Worm (Caenorhabditis elegans): ENCODE results near the gene ucr-2.3.

ucr-2.3 gene

ce11 chrIII:852296-852695 lies 27.4 kb upstream of the ucr-2.3 start, which contains the start of gene moma-1:
Gene moma-1 (minus strand): TSS chrIII:852396.
- TF ChIP-seq tra-4 (tag; optimal IDR thresholded peaks at IDR 0.05) (no peak), tbx-37 (GFP tag; conservative IDR thresholded peaks at IDR 0.05) (no peak), aly-1 (tag; optimal IDR thresholded peaks at IDR 0.05) (no peak), scrt-1 (GFP tag; IDR thresholded peaks at IDR 0.05) (no peak), ets-7 (tag; optimal IDR thresholded peaks at IDR 0.05) (no peak), pes-1 (GFP tag; IDR thresholded peaks at IDR 0.05) (no peak), sea-1 (GFP tag; conservative IDR thresholded peaks at IDR 0.05) (no peak), flt-1 (GFP tag; IDR thresholded peaks at IDR 0.05) (no peak)

DNA sequence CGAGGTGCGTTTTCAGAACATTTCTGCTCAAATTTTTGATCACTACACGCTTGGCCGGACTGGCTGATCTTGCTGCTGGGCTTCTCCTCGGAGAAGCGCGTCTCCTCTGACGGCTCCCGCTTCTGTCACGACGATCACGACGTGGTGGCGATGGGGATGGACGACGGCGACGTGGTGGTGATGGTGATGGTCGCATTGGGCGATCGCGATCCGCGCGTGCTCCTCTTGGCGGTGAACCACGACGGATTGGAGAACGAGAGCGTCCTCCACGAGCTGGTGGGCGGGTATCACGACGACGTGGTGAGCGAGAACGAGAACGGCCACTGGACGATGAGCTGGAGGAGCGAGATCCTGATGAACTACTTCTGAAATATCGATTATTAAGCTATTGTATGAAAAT lies 26.2 kb upstream of the ucr-2.3 start:
- no peak for TF ChIP-seq ceh-13 (GFP tag; optimal IDR thresholded peaks at IDR 0.05)
- TF ChIP-seq hmbx-1 (tag; optimal IDR thresholded peaks at IDR 0.05), result no peak
- no peak for TF ChIP-seq tbx-37 (GFP tag; conservative IDR thresholded peaks at IDR 0.05)
- TF ChIP-seq ama-1 (optimal IDR thresholded peaks at IDR 0.05), result no peak
- no peak for TF ChIP-seq tbx-11 (GFP tag; IDR thresholded peaks at IDR 0.05)
- no peak for TF ChIP-seq tra-4 (tag; optimal IDR thresholded peaks at IDR 0.05)
- no peak for TF ChIP-seq scrt-1 (GFP tag; IDR thresholded peaks at IDR 0.05)
- TF ChIP-seq hmg-4 (GFP tag; optimal IDR thresholded peaks at IDR 0.05), result no peak
- no peak for TF ChIP-seq aly-1 (tag; optimal IDR thresholded peaks at IDR 0.05)
- no peak for TF ChIP-seq F13C5.2 (tag; optimal IDR thresholded peaks at IDR 0.05)
- no peak for TF ChIP-seq ets-7 (tag; optimal IDR thresholded peaks at IDR 0.05)
- TF ChIP-seq hnd-1 (tag; optimal IDR thresholded peaks at IDR 0.05), result no peak
- no peak for TF ChIP-seq B0310.2 (tag; optimal IDR thresholded peaks at IDR 0.05)
- TF ChIP-seq sea-1 (GFP tag; conservative IDR thresholded peaks at IDR 0.05), result no peak

DNA sequence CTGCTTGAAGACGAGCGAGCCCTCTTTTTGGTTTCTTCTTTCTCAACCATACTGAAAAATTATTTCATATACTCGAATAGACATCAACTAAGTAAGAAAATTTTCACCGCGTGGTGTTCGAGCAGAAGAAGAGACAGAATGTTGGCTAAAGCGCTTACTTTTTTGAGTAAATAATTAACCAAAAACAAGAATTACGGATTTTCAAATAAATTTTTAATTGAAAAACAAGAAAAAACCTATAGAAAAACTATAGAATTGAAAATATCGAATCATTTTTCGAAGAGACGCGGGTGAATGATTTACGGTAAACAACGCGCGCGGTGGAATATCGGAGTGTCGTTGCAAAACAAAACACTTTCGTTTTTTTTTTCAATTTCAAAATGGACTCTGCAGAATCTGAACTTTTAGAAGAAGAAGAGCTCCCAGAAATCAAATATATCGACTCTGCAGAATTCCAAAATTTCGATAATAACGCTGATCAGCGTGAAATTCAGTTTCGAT lies 25.8 kb upstream of the ucr-2.3 start, which contains the start of the genes rnp-5 and tag-51:
TSS of gene rnp-5 (minus strand) at position 51 of the 501 bp plus-strand sequence.
TSS of gene tag-51 (plus strand) at position 363 of the 501 bp plus-strand sequence.
- TF ChIP-seq aly-1 (tag; optimal IDR thresholded peaks at IDR 0.05) (no peak), tbx-37 (GFP tag; conservative IDR thresholded peaks at IDR 0.05) (no peak), sea-1 (GFP tag; conservative IDR thresholded peaks at IDR 0.05) (no peak), hmbx-1 (tag; optimal IDR thresholded peaks at IDR 0.05) (no peak), ama-1 (optimal IDR thresholded peaks at IDR 0.05) (no peak), B0310.2 (tag; optimal IDR thresholded peaks at IDR 0.05) (no peak), ceh-13 (GFP tag; optimal IDR thresholded peaks at IDR 0.05) (no peak), hnd-1 (tag; optimal IDR thresholded peaks at IDR 0.05) (no peak), ceh-36 (tag; optimal IDR thresholded peaks at IDR 0.05) (no peak), pes-1 (GFP tag; IDR thresholded peaks at IDR 0.05) (no peak), tra-4 (tag; optimal IDR thresholded peaks at IDR 0.05) (no peak), scrt-1 (GFP tag; IDR thresholded peaks at IDR 0.05) (no peak), hmg-4 (GFP tag; optimal IDR thresholded peaks at IDR 0.05) (no peak), ets-7 (tag; optimal IDR thresholded peaks at IDR 0.05) (no peak), tbx-11 (GFP tag; IDR thresholded peaks at IDR 0.05) (no peak), flt-1 (GFP tag; IDR thresholded peaks at IDR 0.05) (no peak), F13C5.2 (tag; optimal IDR thresholded peaks at IDR 0.05) (no peak)

DNA sequence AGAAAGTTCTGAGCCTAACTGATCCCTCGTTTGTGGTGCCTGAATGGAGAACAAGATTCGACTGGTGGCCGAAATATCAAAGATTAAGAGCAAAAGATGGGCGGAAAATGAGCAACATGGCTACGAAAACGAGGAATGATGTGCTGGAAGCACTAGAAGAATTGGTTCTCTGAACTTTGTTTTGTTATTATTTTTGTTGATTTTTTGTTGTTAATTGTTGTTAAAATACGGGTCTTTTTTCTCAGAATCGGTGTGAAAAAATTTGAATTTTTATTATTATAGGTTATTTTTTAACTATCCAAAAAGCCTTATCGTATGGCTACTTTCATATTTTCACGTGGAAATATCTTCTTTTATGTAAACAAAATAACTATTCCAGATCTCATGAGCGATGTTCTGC lies 23.4 kb upstream of the ucr-2.3 start, which contains the start of gene K02F3.12:
TSS of gene K02F3.12 (plus strand) at position 301 of the 400 bp plus-strand sequence.
- TF ChIP-seq hmbx-1 (tag; optimal IDR thresholded peaks at IDR 0.05) (no peak), B0310.2 (tag; optimal IDR thresholded peaks at IDR 0.05) (no peak), hmg-4 (GFP tag; optimal IDR thresholded peaks at IDR 0.05) (no peak), hnd-1 (tag; optimal IDR thresholded peaks at IDR 0.05) (no peak), ets-7 (tag; optimal IDR thresholded peaks at IDR 0.05) (no peak), tra-4 (tag; optimal IDR thresholded peaks at IDR 0.05) (no peak), tbx-11 (GFP tag; IDR thresholded peaks at IDR 0.05) (no peak), sea-1 (GFP tag; conservative IDR thresholded peaks at IDR 0.05) (no peak), scrt-1 (GFP tag; IDR thresholded peaks at IDR 0.05) (no peak), pes-1 (GFP tag; IDR thresholded peaks at IDR 0.05) (no peak), aly-1 (tag; optimal IDR thresholded peaks at IDR 0.05) (no peak), ceh-13 (GFP tag; optimal IDR thresholded peaks at IDR 0.05) (no peak), ama-1 (optimal IDR thresholded peaks at IDR 0.05) (no peak), flt-1 (GFP tag; IDR thresholded peaks at IDR 0.05) (no peak), ceh-36 (tag; optimal IDR thresholded peaks at IDR 0.05) (no peak), tbx-37 (GFP tag; conservative IDR thresholded peaks at IDR 0.05) (no peak), F13C5.2 (tag; optimal IDR thresholded peaks at IDR 0.05) (no peak)

DNA sequence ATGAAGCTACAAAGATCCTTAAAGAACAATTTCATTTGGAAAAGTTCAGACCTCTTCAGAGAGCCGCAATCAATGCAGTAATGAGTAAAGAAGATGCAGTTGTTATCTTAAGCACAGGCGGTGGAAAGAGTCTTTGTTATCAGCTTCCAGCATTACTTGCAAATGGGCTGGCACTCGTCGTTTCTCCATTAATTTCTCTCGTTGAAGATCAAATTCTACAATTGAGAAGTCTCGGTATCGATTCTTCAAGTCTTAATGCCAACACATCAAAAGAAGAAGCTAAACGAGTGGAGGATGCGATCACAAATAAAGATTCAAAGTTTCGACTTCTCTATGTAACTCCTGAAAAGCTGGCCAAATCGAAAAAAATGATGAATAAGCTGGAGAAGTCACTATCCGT lies 22.8 kb upstream of the ucr-2.3 start:
- TF ChIP-seq sea-1 (GFP tag; conservative IDR thresholded peaks at IDR 0.05) (no peak), pes-1 (GFP tag; IDR thresholded peaks at IDR 0.05) (no peak), scrt-1 (GFP tag; IDR thresholded peaks at IDR 0.05) (no peak), hmbx-1 (tag; optimal IDR thresholded peaks at IDR 0.05) (no peak), tra-4 (tag; optimal IDR thresholded peaks at IDR 0.05) (no peak), tbx-11 (GFP tag; IDR thresholded peaks at IDR 0.05) (no peak), flt-1 (GFP tag; IDR thresholded peaks at IDR 0.05) (no peak), F13C5.2 (tag; optimal IDR thresholded peaks at IDR 0.05) (no peak)

ce11 chrIII:859898-860297 lies 19.8 kb upstream of the ucr-2.3 start, which contains the start of gene exos-4.2:
Gene exos-4.2 (plus strand): TSS chrIII:860198.
- TF ChIP-seq tra-4 (tag; optimal IDR thresholded peaks at IDR 0.05), result no peak
- TF ChIP-seq hnd-1 (tag; optimal IDR thresholded peaks at IDR 0.05), result no peak
- no peak for TF ChIP-seq sea-1 (GFP tag; conservative IDR thresholded peaks at IDR 0.05)
- no peak for TF ChIP-seq ceh-13 (GFP tag; optimal IDR thresholded peaks at IDR 0.05)
- TF ChIP-seq hmbx-1 (tag; optimal IDR thresholded peaks at IDR 0.05), result no peak
- no peak for TF ChIP-seq B0310.2 (tag; optimal IDR thresholded peaks at IDR 0.05)
- no peak for TF ChIP-seq aly-1 (tag; optimal IDR thresholded peaks at IDR 0.05)
- TF ChIP-seq scrt-1 (GFP tag; IDR thresholded peaks at IDR 0.05), result no peak
- no peak for TF ChIP-seq tbx-37 (GFP tag; conservative IDR thresholded peaks at IDR 0.05)
- no peak for TF ChIP-seq ama-1 (optimal IDR thresholded peaks at IDR 0.05)
- no peak for TF ChIP-seq ceh-36 (tag; optimal IDR thresholded peaks at IDR 0.05)
- TF ChIP-seq flt-1 (GFP tag; IDR thresholded peaks at IDR 0.05), result no peak
- TF ChIP-seq pes-1 (GFP tag; IDR thresholded peaks at IDR 0.05), result no peak
- TF ChIP-seq ets-7 (tag; optimal IDR thresholded peaks at IDR 0.05), result no peak
- no peak for TF ChIP-seq hmg-4 (GFP tag; optimal IDR thresholded peaks at IDR 0.05)
- no peak for TF ChIP-seq tbx-11 (GFP tag; IDR thresholded peaks at IDR 0.05)
- TF ChIP-seq F13C5.2 (tag; optimal IDR thresholded peaks at IDR 0.05), result no peak

ce11 chrIII:861819-862356 lies 17.8 kb upstream of the ucr-2.3 start, which contains the start of gene arx-4:
Gene arx-4 (plus strand): TSS chrIII:862306.
- TF ChIP-seq flt-1 (GFP tag; IDR thresholded peaks at IDR 0.05) (no peak), F13C5.2 (tag; optimal IDR thresholded peaks at IDR 0.05) (no peak), ceh-13 (GFP tag; optimal IDR thresholded peaks at IDR 0.05) (no peak), hmbx-1 (tag; optimal IDR thresholded peaks at IDR 0.05) (no peak), hnd-1 (tag; optimal IDR thresholded peaks at IDR 0.05) (no peak), tbx-11 (GFP tag; IDR thresholded peaks at IDR 0.05) (no peak), tbx-37 (GFP tag; conservative IDR thresholded peaks at IDR 0.05) (no peak)

Data from whole organism, early embryonic.